Fruit fly (Drosophila melanogaster) whole organism, embryonic: ENCODE results near the gene CG12177.

Source experiments
- Abd-B ChIP-seq: fragments of 200-800 bp; sonication (Bioruptor generic); optimal IDR thresholded peaks from 2 replicates; lab custom pipeline; 2018; ENCODE audit warnings: missing biosample characterization, mild to moderate bottlenecking, missing genetic modification characterization, moderate library complexity
- B-H1 ChIP-seq: fragments of 200-800 bp; sonication (Bioruptor generic); IDR thresholded peaks from 3 replicates; pipeline ENCODE4 v1.3.6; 2022; ENCODE audit warnings: missing biosample characterization, missing genetic modification characterization
- Bgb ChIP-seq: fragments of 200-800 bp; sonication (Bioruptor generic); IDR thresholded peaks from 2 replicates; pipeline ENCODE4 v1.3.6; 2022; ENCODE audit warnings: missing biosample characterization, missing genetic modification characterization; ENCODE audit not compliant: partially characterized antibody
- BtbVII ChIP-seq: fragments of 200-800 bp; sonication (Bioruptor generic); optimal IDR thresholded peaks from 3 replicates; lab custom pipeline; 2017; ENCODE audit warnings: missing biosample characterization, mild to moderate bottlenecking, missing genetic modification characterization
- CG10431 ChIP-seq: fragments of 200-800 bp; sonication (Bioruptor generic); optimal IDR thresholded peaks from 3 replicates; lab custom pipeline; 2018; ENCODE audit warnings: missing biosample characterization, mild to moderate bottlenecking, missing genetic modification characterization
- CG1233 ChIP-seq: fragments of 200-800 bp; sonication (Bioruptor generic); optimal IDR thresholded peaks from 4 replicates; lab custom pipeline; 2018; ENCODE audit warnings: missing biosample characterization, mild to moderate bottlenecking, missing genetic modification characterization
- CG13624 ChIP-seq: fragments of 200-800 bp; sonication (Bioruptor generic); optimal IDR thresholded peaks from 2 replicates; lab custom pipeline; 2016; ENCODE audit warnings: missing biosample characterization, missing genetic modification characterization
- CG14014 ChIP-seq: fragments of 200-800 bp; sonication (Bioruptor generic); IDR thresholded peaks from 2 replicates; pipeline ENCODE4 v1.3.6; 2022; ENCODE audit warnings: missing biosample characterization, missing genetic modification characterization
- CG14710 ChIP-seq: fragments of 200-800 bp; sonication (Bioruptor generic); optimal IDR thresholded peaks from 3 replicates; lab custom pipeline; 2019; ENCODE audit warnings: missing biosample characterization, mild to moderate bottlenecking, missing genetic modification characterization, moderate library complexity
- CG16779 ChIP-seq: fragments of 200-800 bp; sonication (Bioruptor generic); IDR thresholded peaks from 2 replicates; pipeline ENCODE4 v1.3.6; 2022; ENCODE audit warnings: missing biosample characterization, missing genetic modification characterization
- CG16863 ChIP-seq: fragments of 200-800 bp; sonication (Bioruptor generic); optimal IDR thresholded peaks from 3 replicates; lab custom pipeline; 2016; ENCODE audit warnings: missing biosample characterization, missing genetic modification characterization
- CG18262 ChIP-seq: fragments of 200-800 bp; optimal IDR thresholded peaks from 3 replicates; lab custom pipeline; 2019; ENCODE audit warnings: missing biosample characterization, mild to moderate bottlenecking, missing genetic modification characterization, moderate library complexity
- CG2120 ChIP-seq: fragments of 200-800 bp; sonication (Bioruptor generic); optimal IDR thresholded peaks from 3 replicates; lab custom pipeline; 2016; ENCODE audit warnings: missing biosample characterization, missing genetic modification characterization
- CG3065 ChIP-seq: fragments of 200-800 bp; sonication (Bioruptor generic); optimal IDR thresholded peaks from 2 replicates; lab custom pipeline; 2016; ENCODE audit warnings: missing biosample characterization, missing genetic modification characterization
- CG31365 ChIP-seq: fragments of 200-800 bp; sonication (Bioruptor generic); optimal IDR thresholded peaks from 2 replicates; lab custom pipeline; 2018; ENCODE audit warnings: missing biosample characterization, mild to moderate bottlenecking, missing genetic modification characterization
- CG3163 ChIP-seq: fragments of 200-800 bp; sonication (Bioruptor generic); optimal IDR thresholded peaks from 3 replicates; lab custom pipeline; 2016; ENCODE audit warnings: missing biosample characterization, missing genetic modification characterization
- CG4617 ChIP-seq: fragments of 200-800 bp; sonication (Bioruptor generic); optimal IDR thresholded peaks from 3 replicates; lab custom pipeline; 2016; ENCODE audit warnings: missing biosample characterization, missing genetic modification characterization, borderline replicate concordance
- CG5953 ChIP-seq: fragments of 200-800 bp; sonication (Bioruptor generic); IDR thresholded peaks from 2 replicates; pipeline ENCODE4 v1.3.6; 2022; ENCODE audit warnings: missing biosample characterization, missing genetic modification characterization
- CG6175 ChIP-seq: fragments of 200-800 bp; sonication (Bioruptor generic); IDR thresholded peaks from 3 replicates; pipeline ENCODE4 v1.3.6; 2022; ENCODE audit warnings: missing biosample characterization, missing genetic modification characterization
- CG6813 ChIP-seq: fragments of 200-800 bp; sonication (Bioruptor generic); optimal IDR thresholded peaks from 2 replicates; lab custom pipeline; 2017; ENCODE audit warnings: missing biosample characterization, missing genetic modification characterization, mild to moderate bottlenecking, moderate library complexity, missing genetic modification reagents
- CG7271 ChIP-seq: fragments of 200-800 bp; sonication (Bioruptor generic); optimal IDR thresholded peaks from 2 replicates; lab custom pipeline; 2018; ENCODE audit warnings: missing biosample characterization, mild to moderate bottlenecking, missing genetic modification characterization, moderate library complexity
- CG7745 ChIP-seq: fragments of 200-800 bp; sonication (Bioruptor generic); optimal IDR thresholded peaks from 2 replicates; lab custom pipeline; 2018; ENCODE audit warnings: missing biosample characterization, mild to moderate bottlenecking, missing genetic modification characterization, moderate library complexity
- CG7786 ChIP-seq: fragments of 200-800 bp; sonication (Bioruptor generic); optimal IDR thresholded peaks from 2 replicates; lab custom pipeline; 2016; ENCODE audit warnings: missing biosample characterization, missing genetic modification characterization
- CG7963 ChIP-seq: fragments of 200-800 bp; sonication (Bioruptor generic); IDR thresholded peaks from 3 replicates; pipeline ENCODE4 v1.3.6; 2022; ENCODE audit warnings: missing biosample characterization, missing genetic modification characterization; ENCODE audit not compliant: partially characterized antibody
- CG8359 ChIP-seq: fragments of 200-800 bp; sonication (Bioruptor generic); optimal IDR thresholded peaks from 2 replicates; lab custom pipeline; 2017; ENCODE audit warnings: missing biosample characterization, mild to moderate bottlenecking, missing genetic modification characterization, borderline replicate concordance
- Drgx ChIP-seq: fragments of 200-800 bp; sonication (Bioruptor generic); IDR thresholded peaks from 2 replicates; pipeline ENCODE4 v1.3.6; 2022; ENCODE audit warnings: missing biosample characterization, missing genetic modification characterization
- Elba2 ChIP-seq: fragments of 200-800 bp; sonication (Bioruptor generic); optimal IDR thresholded peaks from 3 replicates; lab custom pipeline; 2016; ENCODE audit warnings: missing biosample characterization, missing genetic modification characterization
- Fer2 ChIP-seq: fragments of 200-800 bp; sonication (Bioruptor generic); optimal IDR thresholded peaks from 2 replicates; lab custom pipeline; 2018; ENCODE audit warnings: missing biosample characterization, mild to moderate bottlenecking, missing genetic modification characterization, moderate library complexity
- Gsc ChIP-seq: fragments of 200-800 bp; sonication (Bioruptor generic); IDR thresholded peaks from 2 replicates; pipeline ENCODE4 v1.3.6; 2022; ENCODE audit warnings: missing biosample characterization, missing genetic modification characterization
- H15 ChIP-seq: fragments of 200-800 bp; sonication (Bioruptor generic); IDR thresholded peaks from 3 replicates; pipeline ENCODE4 v1.3.6; 2022; ENCODE audit warnings: missing biosample characterization, missing genetic modification characterization
- Max ChIP-seq: fragments of 200-800 bp; sonication (Bioruptor generic); optimal IDR thresholded peaks from 2 replicates; lab custom pipeline; 2016; ENCODE audit warnings: missing biosample characterization, mild to moderate bottlenecking, missing genetic modification characterization
- NC2β ChIP-seq: fragments of 200-800 bp; sonication (Bioruptor generic); optimal IDR thresholded peaks from 2 replicates; lab custom pipeline; 2016; ENCODE audit warnings: missing biosample characterization, missing genetic modification characterization
- NFAT ChIP-seq: fragments of 200-800 bp; sonication (Bioruptor generic); IDR thresholded peaks from 2 replicates; pipeline ENCODE4 v1.3.6; 2022; ENCODE audit warnings: missing biosample characterization, missing genetic modification characterization
- Nf-YA ChIP-seq: fragments of 200-800 bp; sonication (Bioruptor generic); IDR thresholded peaks from 2 replicates; pipeline ENCODE4 v1.3.6; 2022; ENCODE audit warnings: missing biosample characterization, missing genetic modification characterization
- Nf-YB ChIP-seq: fragments of 200-800 bp; sonication (Bioruptor generic); optimal IDR thresholded peaks from 3 replicates; lab custom pipeline; 2019; ENCODE audit warnings: missing biosample characterization, mild to moderate bottlenecking, missing genetic modification characterization, moderate library complexity
- Ravus ChIP-seq: fragments of 200-800 bp; sonication (Bioruptor generic); IDR thresholded peaks from 2 replicates; pipeline ENCODE4 v1.3.6; 2022; ENCODE audit warnings: missing biosample characterization, missing genetic modification characterization
- ara ChIP-seq: fragments of 200-800 bp; sonication (Bioruptor generic); IDR thresholded peaks from 2 replicates; pipeline ENCODE4 v1.3.6; 2022; ENCODE audit warnings: missing biosample characterization, missing genetic modification characterization
- az2 ChIP-seq: fragments of 200-800 bp; sonication (Bioruptor generic); optimal IDR thresholded peaks from 3 replicates; lab custom pipeline; 2016; ENCODE audit warnings: missing biosample characterization, missing genetic modification characterization
- bsh ChIP-seq, 2 experiments: fragments of 200-800 bp; sonication (Bioruptor generic); optimal IDR thresholded peaks; 2 replicates each; lab custom pipeline; 2017 to 2018; ENCODE audit warnings: mild to moderate bottlenecking in 2 of 2, missing biosample characterization in 2 of 2, missing genetic modification characterization in 2 of 2, moderate library complexity in 1 of 2
- cwo ChIP-seq: fragments of 200-800 bp; sonication (Bioruptor generic); optimal IDR thresholded peaks from 3 replicates; lab custom pipeline; 2017; ENCODE audit warnings: missing biosample characterization, missing genetic modification characterization, mild to moderate bottlenecking, moderate library complexity, missing genetic modification reagents
- dan ChIP-seq: fragments of 200-800 bp; sonication (Bioruptor generic); IDR thresholded peaks from 2 replicates; pipeline ENCODE4 v1.3.6; 2022; ENCODE audit warnings: missing biosample characterization, missing genetic modification characterization
- danr ChIP-seq: fragments of 200-800 bp; sonication (Bioruptor generic); IDR thresholded peaks from 2 replicates; pipeline ENCODE4 v1.3.6; 2022; ENCODE audit warnings: missing biosample characterization, missing genetic modification characterization
- emc ChIP-seq: fragments of 200-800 bp; sonication (Bioruptor generic); optimal IDR thresholded peaks from 2 replicates; lab custom pipeline; 2016; ENCODE audit warnings: missing biosample characterization, missing genetic modification characterization
- esg ChIP-seq: fragments of 200-800 bp; sonication (Bioruptor generic); conservative IDR thresholded peaks from 2 replicates; pipeline ENCODE4 v1.3.6; 2022; ENCODE audit warnings: missing biosample characterization, missing genetic modification characterization
- lilli ChIP-seq: fragments of 200-800 bp; sonication (Bioruptor generic); optimal IDR thresholded peaks from 3 replicates; lab custom pipeline; 2016; ENCODE audit warnings: missing biosample characterization, missing genetic modification characterization
- pnt ChIP-seq: fragments of 200-800 bp; sonication (Bioruptor generic); optimal IDR thresholded peaks from 3 replicates; lab custom pipeline; 2016; ENCODE audit warnings: missing biosample characterization, missing genetic modification characterization
- ranshi ChIP-seq: fragments of 200-800 bp; sonication (Bioruptor generic); IDR thresholded peaks from 2 replicates; pipeline ENCODE4 v1.3.6; 2022; ENCODE audit warnings: missing biosample characterization, missing genetic modification characterization
- sens-2 ChIP-seq: fragments of 200-800 bp; sonication (Bioruptor generic); IDR thresholded peaks from 2 replicates; pipeline ENCODE4 v1.3.6; 2022; ENCODE audit warnings: missing biosample characterization, missing genetic modification characterization
- stc ChIP-seq: fragments of 200-800 bp; sonication (Bioruptor generic); IDR thresholded peaks from 2 replicates; pipeline ENCODE4 v1.3.6; 2022; ENCODE audit warnings: missing biosample characterization, missing genetic modification characterization
- tin ChIP-seq: fragments of 200-800 bp; sonication (Bioruptor generic); optimal IDR thresholded peaks from 3 replicates; lab custom pipeline; 2016; ENCODE audit warnings: missing biosample characterization, missing genetic modification characterization
- wdn ChIP-seq: fragments of 200-800 bp; sonication (Bioruptor generic); IDR thresholded peaks from 2 replicates; pipeline ENCODE4 v1.3.6; 2022; ENCODE audit warnings: missing biosample characterization, missing genetic modification characterization

Gene CG12177

DNA sequence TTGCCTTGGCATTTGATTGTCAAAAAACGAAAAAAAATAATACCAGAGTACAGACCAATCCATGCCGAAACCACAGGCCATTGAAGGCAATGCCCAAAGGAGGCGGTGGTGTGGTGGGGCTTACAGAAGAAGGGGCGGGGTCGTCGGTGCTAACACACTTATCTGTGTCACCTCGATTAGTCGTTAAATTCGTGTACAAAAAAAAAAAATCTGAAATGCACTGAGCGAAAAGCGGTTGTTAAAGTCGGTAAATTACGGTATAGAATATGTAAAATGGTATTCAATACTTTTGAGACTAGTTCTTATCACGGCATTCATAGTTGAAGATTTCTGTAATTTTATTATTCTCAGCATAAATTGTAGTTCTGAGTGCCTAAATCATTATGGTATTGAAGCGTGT, 36.3 kb downstream of the CG12177 start (continued):
- 0 out of 2 replicates have a peak, but pooled peaks have one; percentile 43 for TF ChIP-seq stc (GFP tag; lab: Robert Waterston, UW)
- TF ChIP-seq Abd-B (GFP tag; lab: Kevin White, UChicago) = no peak
- TF ChIP-seq Max (GFP tag; lab: Kevin White, UChicago) = peak; percentile 39
- TF ChIP-seq dan (GFP tag; lab: Robert Waterston, UW) = no peak
- TF ChIP-seq pnt (GFP tag; lab: Kevin White, UChicago) = peak; percentile 46
- TF ChIP-seq CG5953 (GFP tag; lab: Robert Waterston, UW) = 0 out of 2 replicates have a peak, but pooled peaks have one; percentile 24
- TF ChIP-seq wdn (GFP tag; lab: Robert Waterston, UW) = no peak
- no peak for TF ChIP-seq NC2β
- peak; percentile 42 for TF ChIP-seq cwo (GFP tag; lab: Kevin White, UChicago)
- TF ChIP-seq CG7271 = no peak
- TF ChIP-seq CG4617 (GFP tag; lab: Kevin White, UChicago) = no peak
- TF ChIP-seq danr = no peak
- TF ChIP-seq emc (GFP tag; lab: Kevin White, UChicago) = no peak
- TF ChIP-seq B-H1 (GFP tag; lab: Robert Waterston, UW) = peak; percentile 74
- TF ChIP-seq CG3065 (GFP tag; lab: Kevin White, UChicago) = no peak
- peak; percentile 51 for TF ChIP-seq CG14710
- TF ChIP-seq lilli (GFP tag; lab: Kevin White, UChicago) = peak; percentile 32
- no peak for TF ChIP-seq CG31365 (tag; lab: Kevin White, UChicago)
- peak; percentile 59 for TF ChIP-seq CG18262
- peak; percentile 38; the same call in 1 of the 2 replicates for TF ChIP-seq CG14014 (GFP tag; lab: Robert Waterston, UW)
- TF ChIP-seq CG2120 = peak; percentile 38
- TF ChIP-seq CG16779 (GFP tag; lab: Robert Waterston, UW) = 0 out of 2 replicates have a peak, but pooled peaks have one; percentile 16
- peak; percentile 23 for TF ChIP-seq CG1233
- TF ChIP-seq az2 (GFP tag; lab: Kevin White, UChicago) = peak; percentile 48
- TF ChIP-seq Ravus (GFP tag; lab: Robert Waterston, UW) = peak; percentile 41
- TF ChIP-seq CG3163 (GFP tag; lab: Kevin White, UChicago) = no peak
- TF ChIP-seq Bgb (GFP tag; lab: Robert Waterston, UW) = no peak; the same call in 1 of the 2 replicates
- peak; percentile 84; the same call in 1 of the 2 replicates for TF ChIP-seq NFAT (GFP tag; lab: Robert Waterston, UW)
- no peak for TF ChIP-seq Elba2
- TF ChIP-seq BtbVII (GFP tag; lab: Kevin White, UChicago) = no peak
- TF ChIP-seq CG6175 (GFP tag; lab: Robert Waterston, UW) = no peak
- TF ChIP-seq CG16863 (GFP tag; lab: Kevin White, UChicago) = peak; percentile 43
- TF ChIP-seq Nf-YB (GFP tag; lab: Kevin White, UChicago) = no peak
- no peak for TF ChIP-seq CG7745 (tag; lab: Kevin White, UChicago)
- TF ChIP-seq CG10431 (GFP tag; lab: Kevin White, UChicago) = no peak
- TF ChIP-seq CG6813 (GFP tag; lab: Kevin White, UChicago) = peak; percentile 36
- TF ChIP-seq ara (GFP tag; lab: Robert Waterston, UW) = peak; percentile 77
- TF ChIP-seq Nf-YA (GFP tag; lab: Robert Waterston, UW) = peak; percentile 52; the same call in 1 of the 2 replicates
- TF ChIP-seq sens-2 = peak; percentile 69
- TF ChIP-seq Drgx (GFP tag; lab: Robert Waterston, UW) = 0 out of 2 replicates have a peak, but pooled peaks have one; percentile 14
- TF ChIP-seq Fer2 = no peak
- TF ChIP-seq H15 = peak; percentile 31; the same call in 1 of the 3 replicates
- peak; percentile 30 for TF ChIP-seq CG7786 (GFP tag; lab: Kevin White, UChicago)
- TF ChIP-seq tin (GFP tag; lab: Kevin White, UChicago) = peak; percentile 34
- TF ChIP-seq esg (GFP tag; lab: Robert Waterston, UW) = peak; percentile 57
- peak; percentile 72 for TF ChIP-seq ranshi (GFP tag; lab: Robert Waterston, UW)
- peak; percentile 23 for TF ChIP-seq CG13624 (GFP tag; lab: Kevin White, UChicago)
- TF ChIP-seq Gsc (GFP tag; lab: Robert Waterston, UW) = no peak
- peak in 1 of 2 experiments; percentile 80 for TF ChIP-seq bsh (GFP tag; optimal IDR thresholded peaks at IDR 0.05; lab: Kevin White, UChicago)
- TF ChIP-seq CG7963 = no peak
- no peak for TF ChIP-seq CG8359 (GFP tag; lab: Kevin White, UChicago)
